Fruit fly (Drosophila melanogaster): ENCODE results near the gene CG6843.

CG6843 gene

DNA sequence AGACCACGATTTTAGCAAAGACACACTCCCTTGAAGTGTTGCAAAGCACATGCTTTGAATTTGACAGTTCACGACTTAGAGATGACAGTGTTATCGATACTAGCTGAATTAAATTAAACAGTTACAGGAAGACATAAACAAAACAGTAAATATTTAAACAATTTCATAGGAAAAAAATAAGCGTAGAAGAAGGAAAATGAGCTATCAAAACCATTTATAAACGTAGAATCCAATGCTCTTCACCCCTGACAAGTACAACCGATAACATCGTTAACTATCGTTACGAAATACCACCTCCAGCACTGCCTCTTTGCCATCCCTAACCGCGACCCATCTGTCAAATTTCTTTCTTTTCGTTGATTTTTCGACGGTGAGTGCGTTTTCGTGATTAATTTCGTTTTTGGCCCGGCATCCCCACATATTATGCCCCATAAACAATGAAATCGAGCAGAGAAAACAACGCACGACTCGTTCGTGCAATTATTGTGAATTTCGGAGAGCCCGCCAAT, 2.6 kb upstream of the CG6843 start, which contains the start of gene RpL26 (continued):
- TF ChIP-seq dac (GFP tag; optimal IDR thresholded peaks at IDR 0.05): no peak
- TF ChIP-seq vri (GFP tag; optimal IDR thresholded peaks at IDR 0.05): no peak
- peak; percentile 41; the same call in 1 of the 2 replicates for TF ChIP-seq CG11294 (GFP tag; IDR thresholded peaks at IDR 0.05)
- TF ChIP-seq lz (GFP tag; optimal IDR thresholded peaks at IDR 0.05): peak; percentile 83
- peak; percentile 45 for TF ChIP-seq fd59A (GFP tag; optimal IDR thresholded peaks at IDR 0.05)
- peak; percentile 52 for TF ChIP-seq acj6 (GFP tag; optimal IDR thresholded peaks at IDR 0.05)
- no peak for TF ChIP-seq Hr4 (GFP tag; optimal IDR thresholded peaks at IDR 0.05)
- 0 out of 2 replicates have a peak, but pooled peaks have one; percentile 14 for TF ChIP-seq Gug (GFP tag; IDR thresholded peaks at IDR 0.05)
- TF ChIP-seq Sox102F (GFP tag; optimal IDR thresholded peaks at IDR 0.05): no peak

DNA sequence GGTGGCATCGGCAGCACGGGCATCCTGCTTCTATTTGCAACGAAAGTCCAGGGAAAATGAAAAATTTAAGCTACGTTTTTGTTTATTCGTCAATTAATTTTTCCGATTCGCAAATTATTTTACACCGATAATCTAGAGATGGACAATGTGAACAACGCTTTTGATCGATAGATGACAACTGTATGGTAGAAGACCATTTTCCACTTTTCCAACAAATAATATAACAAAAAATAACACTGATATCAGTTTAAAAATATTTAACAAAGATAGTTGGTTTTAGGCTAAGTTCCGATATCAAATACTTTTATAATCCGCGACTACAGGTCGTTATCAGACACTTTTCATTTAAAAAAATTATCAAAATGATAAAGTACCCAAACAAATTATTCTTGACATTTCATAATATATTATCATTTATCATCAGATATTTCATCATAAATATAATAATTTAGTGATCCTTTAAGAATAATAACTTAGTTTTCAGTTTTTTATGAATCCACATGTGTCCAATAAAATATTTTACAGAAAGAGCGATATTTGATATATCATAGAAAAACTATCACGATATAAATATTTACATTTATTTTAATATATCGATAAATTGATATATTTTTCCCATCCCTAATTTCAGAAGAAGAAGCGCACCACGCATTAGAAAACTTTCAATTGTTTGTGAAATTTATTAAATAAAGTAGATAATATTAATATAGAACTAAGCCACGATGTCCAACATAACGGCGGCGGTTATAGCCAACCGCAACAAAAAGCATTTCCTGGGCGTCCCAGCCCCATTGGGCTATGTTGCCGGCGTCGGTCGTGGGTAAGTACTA, 3.6 kb downstream of the CG6843 start, which contains the start of the genes CSN1b and Prp6:
TSS of gene CSN1b (minus strand) at position 159 of the 830 bp plus-strand sequence.
TSS of gene Prp6 (plus strand) at position 601 of the 830 bp plus-strand sequence.
- TF ChIP-seq CG8319 (GFP tag; optimal IDR thresholded peaks at IDR 0.05): no peak
- TF ChIP-seq CG8632 (GFP tag; optimal IDR thresholded peaks at IDR 0.05): no peak
- TF ChIP-seq CG7368 (GFP tag; optimal IDR thresholded peaks at IDR 0.05): no peak
- no peak for TF ChIP-seq spab (GFP tag; optimal IDR thresholded peaks at IDR 0.05)
- no peak for TF ChIP-seq CG6163 (GFP tag; IDR thresholded peaks at IDR 0.05)
- TF ChIP-seq Eip75B (GFP tag; optimal IDR thresholded peaks at IDR 0.05): no peak
- no peak for TF ChIP-seq eg (GFP tag; IDR thresholded peaks at IDR 0.05)
- TF ChIP-seq CG11902 (GFP tag; optimal IDR thresholded peaks at IDR 0.05): no peak
- no peak for TF ChIP-seq pdm3 (GFP tag; optimal IDR thresholded peaks at IDR 0.05)
- TF ChIP-seq Sox102F (GFP tag; optimal IDR thresholded peaks at IDR 0.05): no peak
- TF ChIP-seq Gug (GFP tag; IDR thresholded peaks at IDR 0.05): no peak
- no peak for TF ChIP-seq net (GFP tag; optimal IDR thresholded peaks at IDR 0.05)

DNA sequence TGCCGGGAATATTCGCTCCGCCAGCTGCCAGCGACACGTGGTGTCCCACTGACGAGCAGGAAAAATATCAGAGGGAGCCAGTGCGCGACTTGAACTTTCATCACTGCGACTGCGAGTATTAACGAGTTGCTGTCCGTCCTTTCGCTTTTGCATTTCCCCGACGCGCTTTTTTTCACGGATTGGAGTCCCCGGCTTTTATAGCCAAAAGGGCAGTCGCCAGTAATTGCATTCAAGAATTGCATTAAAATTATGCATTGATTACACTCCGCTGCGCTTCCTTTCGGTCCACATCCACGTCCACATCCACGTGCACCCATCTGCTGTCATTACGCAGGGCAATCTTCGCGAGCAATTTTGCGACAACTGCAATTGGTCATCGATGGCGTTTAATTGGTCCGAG, 9.7 kb downstream of the CG6843 start, which contains the start of gene Ir75d:
TSS of gene Ir75d (minus strand) at position 101 of the 400 bp plus-strand sequence.
- TF ChIP-seq spab (GFP tag; optimal IDR thresholded peaks at IDR 0.05) (no peak), CG3032 (tag; optimal IDR thresholded peaks at IDR 0.05) (no peak), eg (GFP tag; IDR thresholded peaks at IDR 0.05) (no peak), ss (GFP tag; optimal IDR thresholded peaks at IDR 0.05) (no peak), Hr39 (GFP tag; optimal IDR thresholded peaks at IDR 0.05) (no peak), CG11762 (GFP tag; optimal IDR thresholded peaks at IDR 0.05; ENCODE audit: insufficient read depth) (no peak), CG11294 (GFP tag; IDR thresholded peaks at IDR 0.05) (no peak), svp (GFP tag) (no peak), vri (GFP tag; optimal IDR thresholded peaks at IDR 0.05) (no peak), achi (GFP tag; optimal IDR thresholded peaks at IDR 0.05) (no peak), CG6163 (GFP tag; IDR thresholded peaks at IDR 0.05) (no peak), OdsH (GFP tag; optimal IDR thresholded peaks at IDR 0.05) (no peak), CG6808 (GFP tag; optimal IDR thresholded peaks at IDR 0.05) (no peak), esn (GFP tag; optimal IDR thresholded peaks at IDR 0.05) (no peak), Hr4 (GFP tag; optimal IDR thresholded peaks at IDR 0.05) (no peak), CG32006 (GFP tag; optimal IDR thresholded peaks at IDR 0.05) (no peak), cyc (GFP tag; optimal IDR thresholded peaks at IDR 0.05) (no peak)

DNA sequence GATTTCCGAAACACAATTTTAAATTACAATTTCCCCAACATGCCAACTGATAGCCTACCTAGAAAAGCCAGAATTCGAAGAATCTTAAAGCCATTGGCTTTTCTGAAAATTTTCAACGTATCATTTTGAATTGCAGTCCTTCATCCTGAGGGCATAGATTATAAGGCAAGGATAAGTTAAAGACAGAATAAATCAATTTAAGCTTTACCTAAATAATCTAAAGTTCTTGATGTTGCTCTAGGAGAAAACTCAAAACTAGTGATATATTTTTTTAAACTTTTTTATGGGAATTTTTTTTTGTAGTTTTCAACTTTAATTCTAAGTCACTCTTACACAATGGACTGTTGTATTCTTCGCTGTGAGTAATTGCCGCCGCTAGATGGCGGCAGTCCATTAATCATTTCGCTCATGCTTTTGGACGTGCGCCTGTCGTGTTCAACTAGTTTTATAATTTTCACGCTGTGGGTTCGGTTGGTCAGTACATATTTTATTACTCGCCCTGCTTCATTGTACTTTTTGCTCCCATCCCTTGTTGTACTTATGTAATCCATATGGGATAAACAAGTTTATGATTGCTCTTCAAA, 12.8 kb downstream of the CG6843 start, which contains the start of gene COX6AL2:
TSS of gene COX6AL2 (minus strand) at position 51 of the 584 bp plus-strand sequence.
- no peak for TF ChIP-seq CG8119 (GFP tag; IDR thresholded peaks at IDR 0.05)
- TF ChIP-seq CG8319 (GFP tag; optimal IDR thresholded peaks at IDR 0.05): no peak
- TF ChIP-seq dac (GFP tag; optimal IDR thresholded peaks at IDR 0.05): no peak
- TF ChIP-seq Sox14 (GFP tag; optimal IDR thresholded peaks at IDR 0.05): no peak
- no peak for TF ChIP-seq acj6 (GFP tag; optimal IDR thresholded peaks at IDR 0.05)
- TF ChIP-seq CG15336 (GFP tag; IDR thresholded peaks at IDR 0.05): no peak
- no peak for TF ChIP-seq vri (GFP tag; optimal IDR thresholded peaks at IDR 0.05)
- TF ChIP-seq CG6792 (GFP tag; optimal IDR thresholded peaks at IDR 0.05): no peak
- no peak for TF ChIP-seq Gug (GFP tag; IDR thresholded peaks at IDR 0.05)
- no peak for TF ChIP-seq CG6854 (GFP tag; optimal IDR thresholded peaks at IDR 0.05)
- TF ChIP-seq Sox15 (GFP tag; optimal IDR thresholded peaks at IDR 0.05): no peak
- no peak for TF ChIP-seq CG8632 (GFP tag; optimal IDR thresholded peaks at IDR 0.05)

Measured in whole organism, prepupa.